Fruit fly (Drosophila melanogaster): ENCODE measurements around the gene CG15399.

The CG15399 gene

DNA sequence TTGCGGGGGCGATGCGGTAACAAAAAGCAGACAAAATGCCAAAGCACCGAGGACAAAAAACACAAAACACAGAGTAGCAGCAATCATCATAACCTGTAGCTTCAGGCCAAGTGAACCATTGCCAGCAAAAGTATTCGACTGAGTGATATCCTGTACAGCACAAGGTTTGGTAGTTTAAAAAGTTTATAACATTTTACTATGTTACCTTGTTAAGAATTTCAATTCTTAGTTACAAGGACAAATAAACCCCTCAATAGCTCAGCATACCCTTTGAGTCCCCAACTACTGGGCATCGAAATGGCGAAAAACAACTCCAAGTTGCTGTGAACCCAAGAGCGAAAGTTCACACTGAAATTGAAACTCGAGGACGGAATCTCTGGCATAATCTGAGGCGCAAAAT is 48.5 kb downstream of the CG15399 start (continued):
- TF ChIP-seq CG42726 (GFP tag; IDR thresholded peaks at IDR 0.05; ENCODE audit: partially characterized antibody), result no peak
- no peak for TF ChIP-seq CG2712 (tag; optimal IDR thresholded peaks at IDR 0.05)
- TF ChIP-seq CTCF (GFP tag; optimal IDR thresholded peaks at IDR 0.05), result no peak
- TF ChIP-seq ken (GFP tag; IDR thresholded peaks at IDR 0.05), result no peak
- no peak for TF ChIP-seq CG8089 (GFP tag; optimal IDR thresholded peaks at IDR 0.05)
- no peak for TF ChIP-seq CG6791 (GFP tag; IDR thresholded peaks at IDR 0.05; ENCODE audit: partially characterized antibody)
- TF ChIP-seq Sox100B (GFP tag; optimal IDR thresholded peaks at IDR 0.05), result no peak
- TF ChIP-seq CG14667 (GFP tag; IDR thresholded peaks at IDR 0.05), result 0 out of 2 replicates have a peak, but pooled peaks have one; percentile 13
- no peak for TF ChIP-seq CG9727 (GFP tag; optimal IDR thresholded peaks at IDR 0.05)
- no peak for TF ChIP-seq cato (GFP tag; optimal IDR thresholded peaks at IDR 0.05; ENCODE audit: borderline replicate concordance)
- TF ChIP-seq CG12071 (GFP tag; optimal IDR thresholded peaks at IDR 0.05), result no peak
- TF ChIP-seq zf30C (GFP tag; optimal IDR thresholded peaks at IDR 0.05), result no peak
- TF ChIP-seq tll (GFP tag; optimal IDR thresholded peaks at IDR 0.05), result no peak
- TF ChIP-seq kah (GFP tag; optimal IDR thresholded peaks at IDR 0.05), result no peak
- no peak for TF ChIP-seq Myb (GFP tag; optimal IDR thresholded peaks at IDR 0.05)
- TF ChIP-seq E2f1 (GFP tag; IDR thresholded peaks at IDR 0.05), result no peak
- no peak for TF ChIP-seq CG10267 (tag; optimal IDR thresholded peaks at IDR 0.05)
- TF ChIP-seq Bgb (GFP tag; IDR thresholded peaks at IDR 0.05; ENCODE audit: partially characterized antibody), result no peak
- TF ChIP-seq hb (GFP tag; IDR thresholded peaks at IDR 0.05; ENCODE audit: partially characterized antibody), result no peak
- TF ChIP-seq Sry-δ (GFP tag; optimal IDR thresholded peaks at IDR 0.05), result no peak
- TF ChIP-seq Sin3A (optimal IDR thresholded peaks at IDR 0.05), result no peak
- no peak for TF ChIP-seq Neu2 (GFP tag; optimal IDR thresholded peaks at IDR 0.05; ENCODE audit: borderline replicate concordance)
- TF ChIP-seq CG6175 (GFP tag; IDR thresholded peaks at IDR 0.05), result no peak
- TF ChIP-seq twi (tag; optimal IDR thresholded peaks at IDR 0.05), result no peak
- TF ChIP-seq dmrt99B (tag; optimal IDR thresholded peaks at IDR 0.05), result peak; percentile 30
- TF ChIP-seq CG16813 (GFP tag; IDR thresholded peaks at IDR 0.05; ENCODE audit: partially characterized antibody), result no peak
- TF ChIP-seq ase (GFP tag; IDR thresholded peaks at IDR 0.05), result no peak
- no peak for TF ChIP-seq org-1 (GFP tag; optimal IDR thresholded peaks at IDR 0.05)
- TF ChIP-seq MBD-R2 (GFP tag; IDR thresholded peaks at IDR 0.05), result peak; percentile 24; the same call in 1 of the 2 replicates
- no peak for TF ChIP-seq CG9797 (GFP tag; optimal IDR thresholded peaks at IDR 0.05)
- no peak for TF ChIP-seq pfk (GFP tag; optimal IDR thresholded peaks at IDR 0.05)
- TF ChIP-seq HmgZ (tag; optimal IDR thresholded peaks at IDR 0.05), result no peak
- no peak for TF ChIP-seq ab (GFP tag; optimal IDR thresholded peaks at IDR 0.05)
- no peak for TF ChIP-seq CG7928 (GFP tag; optimal IDR thresholded peaks at IDR 0.05)
- no peak for TF ChIP-seq sd (tag; optimal IDR thresholded peaks at IDR 0.05)
- no peak for TF ChIP-seq CG43689 (GFP tag; IDR thresholded peaks at IDR 0.05)
- TF ChIP-seq CG13624 (GFP tag; optimal IDR thresholded peaks at IDR 0.05), result peak; percentile 5
- no peak for TF ChIP-seq CG4707 (GFP tag; optimal IDR thresholded peaks at IDR 0.05)
- peak; percentile 31 for TF ChIP-seq CG1603 (tag; optimal IDR thresholded peaks at IDR 0.05)
- TF ChIP-seq Taf1 (GFP tag; IDR thresholded peaks at IDR 0.05), result no peak
- no peak for TF ChIP-seq CG15479 (GFP tag; optimal IDR thresholded peaks at IDR 0.05)
- no peak for TF ChIP-seq Doc2 (GFP tag; IDR thresholded peaks at IDR 0.05)
- TF ChIP-seq hkb (optimal IDR thresholded peaks at IDR 0.05), result no peak
- 0 out of 2 replicates have a peak, but pooled peaks have one; percentile 20 for TF ChIP-seq hkb (GFP tag; IDR thresholded peaks at IDR 0.05)
- TF ChIP-seq CG17912 (GFP tag; optimal IDR thresholded peaks at IDR 0.05), result no peak
- no peak for TF ChIP-seq jigr1 (GFP tag; IDR thresholded peaks at IDR 0.05)
- no peak for TF ChIP-seq tx (GFP tag; optimal IDR thresholded peaks at IDR 0.05)
- no peak for TF ChIP-seq CG3281 (GFP tag; optimal IDR thresholded peaks at IDR 0.05)
- no peak for TF ChIP-seq gcm (GFP tag; optimal IDR thresholded peaks at IDR 0.05)
- TF ChIP-seq Hsf (GFP tag; optimal IDR thresholded peaks at IDR 0.05), result no peak
- no peak for TF ChIP-seq tap (tag; optimal IDR thresholded peaks at IDR 0.05)
- peak; percentile 19 for TF ChIP-seq Sox102F (GFP tag; optimal IDR thresholded peaks at IDR 0.05)

Data from whole organism, embryonic.